Fruit fly (Drosophila melanogaster) whole organism, embryonic: Measurements from ENCODE around the gene CG7766.

ENCODE experiments used
- Atf-2 ChIP-seq: fragments of 200-800 bp; sonication (Bioruptor generic); optimal IDR thresholded peaks from 2 replicates; lab custom pipeline; 2016; ENCODE audit warnings: missing biosample characterization, missing genetic modification characterization
- BEAF-32 ChIP-seq: fragments of 200-800 bp; sonication (Bioruptor generic); optimal IDR thresholded peaks from 3 replicates; lab custom pipeline; 2017; ENCODE audit warnings: missing biosample characterization, missing genetic modification characterization, mild to moderate bottlenecking, moderate library complexity, missing genetic modification reagents
- Bdp1 ChIP-seq: fragments of 200-800 bp; sonication (Bioruptor generic); optimal IDR thresholded peaks from 3 replicates; lab custom pipeline; 2016; ENCODE audit warnings: missing biosample characterization, missing genetic modification characterization
- Bgb ChIP-seq: fragments of 200-800 bp; sonication (Bioruptor generic); IDR thresholded peaks from 2 replicates; pipeline ENCODE4 v1.3.6; 2022; ENCODE audit warnings: missing biosample characterization, missing genetic modification characterization; ENCODE audit not compliant: partially characterized antibody
- Blimp-1 ChIP-seq: fragments of 200-800 bp; sonication (Bioruptor generic); optimal IDR thresholded peaks from 3 replicates; lab custom pipeline; 2018; ENCODE audit warnings: missing biosample characterization, missing genetic modification characterization, mild to moderate bottlenecking, moderate library complexity, missing genetic modification reagents
- Bteb2 ChIP-seq: fragments of 200-800 bp; sonication (Bioruptor generic); optimal IDR thresholded peaks from 2 replicates; lab custom pipeline; 2016; ENCODE audit warnings: missing biosample characterization, missing genetic modification characterization
- CG10321 ChIP-seq: fragments of 200-800 bp; sonication (Bioruptor generic); IDR thresholded peaks from 2 replicates; pipeline ENCODE4 v1.3.6; 2022; ENCODE audit warnings: missing biosample characterization, missing genetic modification characterization
- CG13894 ChIP-seq: fragments of 200-800 bp; sonication (Bioruptor generic); optimal IDR thresholded peaks from 3 replicates; lab custom pipeline; 2018; ENCODE audit warnings: missing biosample characterization, mild to moderate bottlenecking, missing genetic modification characterization, moderate library complexity
- CG14667 ChIP-seq: fragments of 200-800 bp; sonication (Bioruptor generic); IDR thresholded peaks from 2 replicates; pipeline ENCODE4 v1.3.6; 2022; ENCODE audit warnings: missing biosample characterization, missing genetic modification characterization
- CG14710 ChIP-seq: fragments of 200-800 bp; sonication (Bioruptor generic); optimal IDR thresholded peaks from 3 replicates; lab custom pipeline; 2019; ENCODE audit warnings: missing biosample characterization, mild to moderate bottlenecking, missing genetic modification characterization, moderate library complexity
- CG2129 ChIP-seq: fragments of 200-800 bp; sonication (Bioruptor generic); IDR thresholded peaks from 2 replicates; pipeline ENCODE4 v1.3.6; 2022; ENCODE audit warnings: missing biosample characterization, missing genetic modification characterization; ENCODE audit not compliant: partially characterized antibody
- CG2875 ChIP-seq: fragments of 200-800 bp; sonication (Bioruptor generic); optimal IDR thresholded peaks from 2 replicates; lab custom pipeline; 2017; ENCODE audit warnings: missing biosample characterization, mild to moderate bottlenecking, missing genetic modification characterization, missing genetic modification reagents
- CG31224 ChIP-seq: fragments of 200-800 bp; sonication (Bioruptor generic); IDR thresholded peaks from 2 replicates; pipeline ENCODE4 v1.3.6; 2022; ENCODE audit warnings: missing biosample characterization, missing genetic modification characterization
- CG32532 ChIP-seq: fragments of 200-800 bp; sonication (Bioruptor generic); IDR thresholded peaks from 2 replicates; pipeline ENCODE4 v1.3.6; 2022; ENCODE audit warnings: missing biosample characterization, missing genetic modification characterization
- CG33213 ChIP-seq: fragments of 200-800 bp; sonication (Bioruptor generic); optimal IDR thresholded peaks from 3 replicates; lab custom pipeline; 2016; ENCODE audit warnings: missing biosample characterization, missing genetic modification characterization
- CG7556 ChIP-seq: fragments of 200-800 bp; sonication (Bioruptor generic); optimal IDR thresholded peaks from 2 replicates; lab custom pipeline; 2017; ENCODE audit warnings: missing biosample characterization, mild to moderate bottlenecking, missing genetic modification characterization
- CG8089 ChIP-seq: fragments of 200-800 bp; sonication (Bioruptor generic); optimal IDR thresholded peaks from 3 replicates; lab custom pipeline; 2016; ENCODE audit warnings: missing biosample characterization, missing genetic modification characterization
- CG9215 ChIP-seq: fragments of 200-800 bp; sonication (Bioruptor generic); IDR thresholded peaks from 2 replicates; pipeline ENCODE4 v1.3.6; 2022; ENCODE audit warnings: missing biosample characterization, missing genetic modification characterization
- CG9727 ChIP-seq: fragments of 200-800 bp; sonication (Bioruptor generic); optimal IDR thresholded peaks from 3 replicates; lab custom pipeline; 2017; ENCODE audit warnings: missing biosample characterization, mild to moderate bottlenecking, missing genetic modification characterization
- Dek ChIP-seq: fragments of 200-800 bp; sonication (Bioruptor generic); optimal IDR thresholded peaks from 3 replicates; lab custom pipeline; 2019; ENCODE audit warnings: missing biosample characterization, mild to moderate bottlenecking, missing genetic modification characterization, moderate library complexity
- Dll ChIP-seq: fragments of 200-800 bp; sonication (Bioruptor generic); IDR thresholded peaks from 4 replicates; pipeline ENCODE4 v1.3.6; 2022; ENCODE audit warnings: missing biosample characterization, missing genetic modification characterization; ENCODE audit not compliant: partially characterized antibody
- Fer2 ChIP-seq: fragments of 200-800 bp; sonication (Bioruptor generic); optimal IDR thresholded peaks from 2 replicates; lab custom pipeline; 2018; ENCODE audit warnings: missing biosample characterization, mild to moderate bottlenecking, missing genetic modification characterization, moderate library complexity
- HLH54F ChIP-seq: fragments of 200-800 bp; sonication (Bioruptor generic); optimal IDR thresholded peaks from 3 replicates; lab custom pipeline; 2016; ENCODE audit warnings: missing biosample characterization, missing genetic modification characterization
- HmgD ChIP-seq: fragments of 200-800 bp; sonication (Bioruptor generic); optimal IDR thresholded peaks from 3 replicates; lab custom pipeline; 2016; ENCODE audit warnings: missing biosample characterization, missing genetic modification characterization
- Hr3 ChIP-seq: fragments of 200-800 bp; sonication (Bioruptor generic); optimal IDR thresholded peaks from 3 replicates; lab custom pipeline; 2016; ENCODE audit warnings: missing biosample characterization, missing genetic modification characterization
- Med ChIP-seq: fragments of 200-800 bp; sonication (Bioruptor generic); peaks from one replicate; lab custom pipeline; 2016; ENCODE audit warnings: missing biosample characterization, missing genetic modification characterization, mild to moderate bottlenecking, inconsistent platforms, moderate library complexity
- Myb ChIP-seq: fragments of 200-800 bp; sonication (Bioruptor generic); optimal IDR thresholded peaks from 2 replicates; lab custom pipeline; 2016; ENCODE audit warnings: missing biosample characterization, missing genetic modification characterization
- NfI ChIP-seq: fragments of 200-800 bp; sonication (Bioruptor generic); optimal IDR thresholded peaks from 3 replicates; lab custom pipeline; 2018; ENCODE audit warnings: missing biosample characterization, mild to moderate bottlenecking, missing genetic modification characterization, moderate library complexity
- Scr ChIP-seq: fragments of 200-800 bp; sonication (Bioruptor generic); IDR thresholded peaks from 2 replicates; pipeline ENCODE4 v1.3.6; 2022; ENCODE audit warnings: missing biosample characterization, missing genetic modification characterization; ENCODE audit not compliant: partially characterized antibody
- Six4 ChIP-seq: fragments of 200-800 bp; sonication (Bioruptor generic); optimal IDR thresholded peaks from 2 replicates; lab custom pipeline; 2016; ENCODE audit warnings: missing biosample characterization, missing genetic modification characterization
- Sox100B ChIP-seq: fragments of 200-800 bp; sonication (Bioruptor generic); optimal IDR thresholded peaks from 3 replicates; lab custom pipeline; 2018; ENCODE audit warnings: missing biosample characterization, mild to moderate bottlenecking, missing genetic modification characterization
- Sry-δ ChIP-seq: fragments of 200-800 bp; sonication (Bioruptor generic); optimal IDR thresholded peaks from 2 replicates; lab custom pipeline; 2016; ENCODE audit warnings: missing biosample characterization, missing genetic modification characterization
- abd-A ChIP-seq: fragments of 200-800 bp; sonication (Bioruptor generic); optimal IDR thresholded peaks from 3 replicates; lab custom pipeline; 2019; ENCODE audit warnings: missing biosample characterization, mild to moderate bottlenecking, missing genetic modification characterization, moderate library complexity
- ash1 ChIP-seq: fragments of 200-800 bp; sonication (Bioruptor generic); optimal IDR thresholded peaks from 2 replicates; lab custom pipeline; 2018; ENCODE audit warnings: missing biosample characterization, mild to moderate bottlenecking, missing genetic modification characterization
- cad ChIP-seq: fragments of >200 bp; optimal IDR thresholded peaks from 2 replicates; lab custom pipeline; 2017; ENCODE audit warnings: missing biosample characterization, missing genetic modification characterization
- ci ChIP-seq: fragments of 200-800 bp; sonication (Bioruptor generic); IDR thresholded peaks from 3 replicates; pipeline ENCODE4 v1.3.6; 2022; ENCODE audit warnings: missing biosample characterization, missing genetic modification characterization
- fd3F ChIP-seq: fragments of 200-800 bp; sonication (Bioruptor generic); optimal IDR thresholded peaks from 2 replicates; lab custom pipeline; 2018; ENCODE audit warnings: missing biosample characterization, mild to moderate bottlenecking, missing genetic modification characterization, moderate library complexity
- ftz-f1 ChIP-seq: fragments of 200-800 bp; sonication (Bioruptor generic); optimal IDR thresholded peaks from 2 replicates; lab custom pipeline; 2016; ENCODE audit warnings: missing biosample characterization, missing genetic modification characterization
- gem ChIP-seq: fragments of 200-800 bp; sonication (Bioruptor generic); optimal IDR thresholded peaks from 2 replicates; lab custom pipeline; 2019; ENCODE audit warnings: missing biosample characterization, mild to moderate bottlenecking, missing genetic modification characterization, moderate library complexity
- gt ChIP-seq: fragments of 200-800 bp; sonication (Bioruptor generic); IDR thresholded peaks from 2 replicates; pipeline ENCODE4 v1.3.6; 2022; ENCODE audit warnings: missing biosample characterization, missing genetic modification characterization
- mld ChIP-seq: fragments of 200-800 bp; sonication (Bioruptor generic); IDR thresholded peaks from 3 replicates; pipeline ENCODE4 v1.3.6; 2022; ENCODE audit warnings: missing biosample characterization, missing genetic modification characterization; ENCODE audit not compliant: partially characterized antibody
- nerfin-1 ChIP-seq: fragments of 200-800 bp; sonication (Bioruptor generic); optimal IDR thresholded peaks from 3 replicates; lab custom pipeline; 2019; ENCODE audit warnings: missing biosample characterization, mild to moderate bottlenecking, missing genetic modification characterization, moderate library complexity
- org-1 ChIP-seq: fragments of 200-800 bp; sonication (Bioruptor generic); optimal IDR thresholded peaks from 2 replicates; lab custom pipeline; 2017; ENCODE audit warnings: missing biosample characterization, missing genetic modification characterization
- p53 ChIP-seq: fragments of 200-800 bp; sonication (Bioruptor generic); optimal IDR thresholded peaks from 2 replicates; lab custom pipeline; 2016; ENCODE audit warnings: missing biosample characterization, missing genetic modification characterization
- pros ChIP-seq: fragments of 200-800 bp; sonication (Bioruptor generic); optimal IDR thresholded peaks from 3 replicates; lab custom pipeline; 2019; ENCODE audit warnings: missing biosample characterization, mild to moderate bottlenecking, missing genetic modification characterization, moderate library complexity
- row ChIP-seq: fragments of 200-800 bp; sonication (Bioruptor generic); IDR thresholded peaks from 3 replicates; pipeline ENCODE4 v1.3.6; 2022; ENCODE audit warnings: missing biosample characterization, missing genetic modification characterization
- sens ChIP-seq: fragments of 200-800 bp; sonication (Bioruptor generic); peaks from one replicate; lab custom pipeline; 2016; ENCODE audit warnings: missing biosample characterization, missing genetic modification characterization
- sqz ChIP-seq: fragments of 200-800 bp; sonication (Bioruptor generic); optimal IDR thresholded peaks from 3 replicates; lab custom pipeline; 2018; ENCODE audit warnings: missing biosample characterization, mild to moderate bottlenecking, missing genetic modification characterization
- tna ChIP-seq: fragments of 200-800 bp; sonication (Bioruptor generic); IDR thresholded peaks from 2 replicates; pipeline ENCODE4 v1.3.6; 2022; ENCODE audit warnings: missing biosample characterization, missing genetic modification characterization; ENCODE audit not compliant: partially characterized antibody
- ttk ChIP-seq: fragments of 200-800 bp; sonication (Bioruptor generic); IDR thresholded peaks from 2 replicates; pipeline ENCODE4 v2.1.2; 2022; ENCODE audit warnings: missing biosample characterization, missing genetic modification characterization
- vfl ChIP-seq: fragments of 200-800 bp; sonication (Bioruptor generic); optimal IDR thresholded peaks from 2 replicates; lab custom pipeline; 2016; ENCODE audit warnings: missing biosample characterization, missing genetic modification characterization
- zf30C ChIP-seq: fragments of 200-800 bp; sonication (Bioruptor generic); optimal IDR thresholded peaks from 3 replicates; lab custom pipeline; 2018; ENCODE audit warnings: missing biosample characterization, mild to moderate bottlenecking, missing genetic modification characterization

The CG7766 gene

DNA sequence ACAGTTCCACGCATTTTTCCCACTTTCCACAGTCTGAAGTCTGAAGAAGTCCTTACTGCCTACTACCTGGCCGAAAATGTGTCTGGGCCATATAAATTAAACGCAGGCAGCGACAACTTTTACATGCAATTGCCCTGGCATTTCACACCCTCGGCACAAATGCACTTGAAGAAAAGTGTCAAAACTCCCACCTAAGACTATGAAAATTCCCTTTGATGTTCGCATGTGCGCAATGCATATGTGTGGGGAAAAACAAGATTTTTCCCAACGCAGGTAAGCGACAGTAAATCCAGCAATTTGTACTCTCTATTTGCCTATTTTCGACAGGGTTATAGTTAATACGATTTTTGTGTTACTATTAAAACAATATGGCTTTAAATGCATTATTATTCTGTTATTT lies 25.9 kb upstream of the CG7766 start (continued):
- TF ChIP-seq Dek (no peak), NfI (GFP tag; lab: Kevin White, UChicago) (no peak), Med (GFP tag; lab: Kevin White, UChicago) (peak; percentile 35), CG14710 (tag; lab: Kevin White, UChicago) (no peak), Hr3 (GFP tag; lab: Kevin White, UChicago) (no peak), Six4 (no peak), CG9727 (GFP tag; lab: Kevin White, UChicago) (no peak), nerfin-1 (tag; lab: Kevin White, UChicago) (no peak), CG10321 (GFP tag; lab: Robert Waterston, UW) (no peak), CG14667 (GFP tag; lab: Robert Waterston, UW) (no peak), row (GFP tag; lab: Robert Waterston, UW) (0 out of 3 replicates have a peak, but pooled peaks have one; percentile 5), CG2129 (GFP tag; lab: Robert Waterston, UW) (no peak), ttk (no peak), Bgb (GFP tag; lab: Robert Waterston, UW) (no peak), CG31224 (GFP tag; lab: Robert Waterston, UW) (no peak), ash1 (GFP tag; lab: Kevin White, UChicago) (no peak), Myb (no peak), gem (tag; lab: Kevin White, UChicago) (peak; percentile 9), CG33213 (GFP tag; lab: Kevin White, UChicago) (no peak), mld (GFP tag; lab: Robert Waterston, UW) (no peak), CG7556 (GFP tag; lab: Kevin White, UChicago) (peak; percentile 1), Sry-δ (GFP tag; lab: Kevin White, UChicago) (no peak), Atf-2 (no peak), Blimp-1 (no peak), zf30C (GFP tag; lab: Kevin White, UChicago) (peak; percentile 73), cad (GFP tag; lab: Kevin White, UChicago) (peak; percentile 81), CG8089 (GFP tag; lab: Kevin White, UChicago) (no peak), CG9215 (GFP tag; lab: Robert Waterston, UW) (no peak)

DNA sequence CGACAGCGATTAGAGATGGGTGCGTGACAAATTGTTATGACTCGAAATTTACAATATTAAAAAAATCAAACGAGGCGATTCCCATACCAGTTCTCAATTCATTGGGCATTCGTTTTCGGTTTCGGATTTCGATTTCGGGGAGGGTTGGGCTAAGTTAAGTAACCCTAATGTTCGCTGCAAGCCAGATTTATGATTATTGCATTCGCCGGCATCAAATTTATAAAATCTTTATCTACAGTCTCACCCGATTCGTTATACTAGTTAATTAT lies 24.4 kb upstream of the CG7766 start:
- TF ChIP-seq p53 (GFP tag; lab: Kevin White, UChicago) (no peak), sens (GFP tag; lab: Kevin White, UChicago) (peak; percentile 52), HmgD (GFP tag; lab: Kevin White, UChicago) (no peak), Bdp1 (GFP tag; lab: Kevin White, UChicago) (no peak), tna (GFP tag; lab: Robert Waterston, UW) (no peak), sqz (GFP tag; lab: Kevin White, UChicago) (peak; percentile 13), HLH54F (no peak), CG32532 (no peak), pros (GFP tag; lab: Kevin White, UChicago) (peak; percentile 33), Fer2 (tag; lab: Kevin White, UChicago) (no peak), vfl (no peak), CG2875 (GFP tag; lab: Kevin White, UChicago) (no peak), Sox100B (GFP tag; lab: Kevin White, UChicago) (no peak), Scr (GFP tag; lab: Robert Waterston, UW) (0 out of 2 replicates have a peak, but pooled peaks have one; percentile 38), CG13894 (tag; lab: Kevin White, UChicago) (no peak), Dll (GFP tag; lab: Robert Waterston, UW) (peak; percentile 48; the same call in 2 of the 4 replicates), gt (no peak), ftz-f1 (no peak), fd3F (GFP tag; lab: Kevin White, UChicago) (no peak), Bteb2 (GFP tag; lab: Kevin White, UChicago) (no peak), abd-A (tag; lab: Kevin White, UChicago) (peak; percentile 54), org-1 (GFP tag; lab: Kevin White, UChicago) (no peak), row (GFP tag; lab: Robert Waterston, UW) (peak; percentile 38; the same call in 2 of the 3 replicates), ci (0 out of 3 replicates have a peak, but pooled peaks have one; percentile 44), BEAF-32 (GFP tag; lab: Kevin White, UChicago) (peak; percentile 47)
